1 worm cellular context compared by ENCODE assay signal in the genomic region with DNA sequence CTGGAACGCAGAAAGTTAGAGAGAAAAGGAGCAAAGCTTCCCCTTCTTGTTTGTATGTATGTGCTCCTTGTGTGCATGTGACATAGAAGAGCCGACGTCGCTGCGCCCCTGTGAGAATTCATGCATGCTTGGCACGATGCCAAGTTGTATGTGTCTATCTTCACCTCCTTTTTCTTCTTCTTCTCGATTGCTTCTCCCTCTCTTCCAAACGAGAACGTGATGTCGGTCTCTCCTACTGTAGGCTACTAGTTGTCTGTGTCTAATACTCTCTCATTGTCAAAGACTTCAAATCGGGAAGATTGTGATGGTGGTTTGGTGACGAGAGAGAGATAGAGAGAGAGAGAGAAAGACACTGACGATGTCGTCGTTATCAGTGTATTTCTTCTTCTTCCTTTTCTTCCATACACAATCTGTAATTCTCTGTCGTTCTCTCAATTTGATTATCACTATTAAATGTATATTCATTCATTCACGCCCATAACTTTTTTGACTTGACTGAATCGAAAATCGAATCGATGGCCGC.
TF ChIP-seq lines count a peak whose summit lies in the region.

No protein-coding gene starts in this region.

TF ChIP-seq in whole organism, L1 larva, 84 proteins besides CTCF, POLR2A, EP300 and RAD21 (continued from another document):
- TF ChIP-seq nhr-71 (tag; optimal IDR thresholded peaks at IDR 0.05; lab: Kevin White, UChicago) (peak; percentile 95), dsc-1 (tag; optimal IDR thresholded peaks at IDR 0.05; lab: Kevin White, UChicago) (peak; percentile 91), ceh-63 (GFP tag; optimal IDR thresholded peaks at IDR 0.05; lab: Kevin White, UChicago) (no peak), isw-1 (GFP tag; IDR thresholded peaks at IDR 0.05; lab: Robert Waterston, UW) (peak; percentile 52), mab-9 (GFP tag; IDR thresholded peaks at IDR 0.05; lab: Robert Waterston, UW) (0 out of 2 replicates have a peak, but pooled peaks have one; percentile 67), lin-14 (GFP tag; optimal IDR thresholded peaks at IDR 0.05; lab: Kevin White, UChicago) (peak; percentile 98), elt-3 (tag; optimal IDR thresholded peaks at IDR 0.05; lab: Kevin White, UChicago) (peak in 5 of 6 experiments; percentile 2 to 87 (median 69)), zip-4 (GFP tag; optimal IDR thresholded peaks at IDR 0.05; lab: Kevin White, UChicago) (peak; percentile 35), lin-35 (GFP tag; optimal IDR thresholded peaks at IDR 0.05; lab: Kevin White, UChicago) (peak; percentile 70 to 82), nhr-20 (tag; optimal IDR thresholded peaks at IDR 0.05; lab: Kevin White, UChicago) (peak; percentile 89), hlh-4 (tag; optimal IDR thresholded peaks at IDR 0.05; lab: Kevin White, UChicago) (no peak), C04F5.9 (tag; optimal IDR thresholded peaks at IDR 0.05; lab: Kevin White, UChicago) (peak; percentile 40), lin-13 (GFP tag; optimal IDR thresholded peaks at IDR 0.05; lab: Kevin White, UChicago) (peak; percentile 77), fos-1 (tag; optimal IDR thresholded peaks at IDR 0.05; lab: Kevin White, UChicago) (peak; percentile 87)
